Fruit fly (Drosophila melanogaster) whole organism, embryonic: ENCODE results near the gene mld.

Source experiments
- ATbp ChIP-seq: fragments of 200-800 bp; sonication (Bioruptor generic); optimal IDR thresholded peaks from 2 replicates; lab custom pipeline; 2017; ENCODE audit warnings: missing biosample characterization, mild to moderate bottlenecking, missing genetic modification characterization, missing genetic modification reagents
- Ada2b ChIP-seq: fragments of 200-800 bp; sonication (Bioruptor generic); IDR thresholded peaks from 2 replicates; pipeline ENCODE4 v1.3.6; 2022; ENCODE audit warnings: missing biosample characterization, missing genetic modification characterization
- Atf-2 ChIP-seq: fragments of 200-800 bp; sonication (Bioruptor generic); optimal IDR thresholded peaks from 2 replicates; lab custom pipeline; 2016; ENCODE audit warnings: missing biosample characterization, missing genetic modification characterization
- CG10321 ChIP-seq: fragments of 200-800 bp; sonication (Bioruptor generic); IDR thresholded peaks from 2 replicates; pipeline ENCODE4 v1.3.6; 2022; ENCODE audit warnings: missing biosample characterization, missing genetic modification characterization
- CG10654 ChIP-seq: fragments of 200-800 bp; sonication (Bioruptor generic); optimal IDR thresholded peaks from 2 replicates; lab custom pipeline; 2016; ENCODE audit warnings: missing biosample characterization, missing genetic modification characterization
- CG11696 ChIP-seq: fragments of 200-800 bp; sonication (Bioruptor generic); IDR thresholded peaks from 2 replicates; pipeline ENCODE4 v1.3.6; 2022; ENCODE audit warnings: missing biosample characterization, missing genetic modification characterization
- CG12769 ChIP-seq: fragments of 200-800 bp; sonication (Bioruptor generic); optimal IDR thresholded peaks from 2 replicates; lab custom pipeline; 2019; ENCODE audit warnings: missing biosample characterization, mild to moderate bottlenecking, missing genetic modification characterization, moderate library complexity
- CG13123 ChIP-seq: fragments of 200-800 bp; sonication (Bioruptor generic); optimal IDR thresholded peaks from 2 replicates; lab custom pipeline; 2016; ENCODE audit warnings: missing biosample characterization, missing genetic modification characterization
- CG13624 ChIP-seq: fragments of 200-800 bp; sonication (Bioruptor generic); optimal IDR thresholded peaks from 2 replicates; lab custom pipeline; 2016; ENCODE audit warnings: missing biosample characterization, missing genetic modification characterization
- CG14014 ChIP-seq: fragments of 200-800 bp; sonication (Bioruptor generic); IDR thresholded peaks from 2 replicates; pipeline ENCODE4 v1.3.6; 2022; ENCODE audit warnings: missing biosample characterization, missing genetic modification characterization
- CG14965 ChIP-seq: fragments of 200-800 bp; sonication (Bioruptor generic); optimal IDR thresholded peaks from 2 replicates; lab custom pipeline; 2016; ENCODE audit warnings: missing biosample characterization, missing genetic modification characterization, borderline replicate concordance
- CG15269 ChIP-seq: fragments of 200-800 bp; sonication (Bioruptor generic); optimal IDR thresholded peaks from 2 replicates; lab custom pipeline; 2018; ENCODE audit warnings: missing biosample characterization, mild to moderate bottlenecking, missing genetic modification characterization, moderate library complexity
- CG15514 ChIP-seq: fragments of 200-800 bp; sonication (Bioruptor generic); optimal IDR thresholded peaks from 3 replicates; lab custom pipeline; 2017; ENCODE audit warnings: missing biosample characterization, missing genetic modification characterization, mild to moderate bottlenecking, moderate library complexity, missing genetic modification reagents
- CG1647 ChIP-seq: fragments of 200-800 bp; sonication (Bioruptor generic); optimal IDR thresholded peaks from 3 replicates; lab custom pipeline; 2016; ENCODE audit warnings: missing biosample characterization, missing genetic modification characterization
- CG17912 ChIP-seq: fragments of 200-800 bp; sonication (Bioruptor generic); optimal IDR thresholded peaks from 2 replicates; lab custom pipeline; 2018; ENCODE audit warnings: missing biosample characterization, mild to moderate bottlenecking, missing genetic modification characterization
- CG18599 ChIP-seq: fragments of 200-800 bp; sonication (Bioruptor generic); optimal IDR thresholded peaks from 3 replicates; lab custom pipeline; 2017; ENCODE audit warnings: missing biosample characterization, missing genetic modification characterization, mild to moderate bottlenecking, moderate library complexity, missing genetic modification reagents
- CG2129 ChIP-seq: fragments of 200-800 bp; sonication (Bioruptor generic); IDR thresholded peaks from 2 replicates; pipeline ENCODE4 v1.3.6; 2022; ENCODE audit warnings: missing biosample characterization, missing genetic modification characterization; ENCODE audit not compliant: partially characterized antibody
- CG31388 ChIP-seq: fragments of 200-800 bp; sonication (Bioruptor generic); optimal IDR thresholded peaks from 2 replicates; lab custom pipeline; 2016; ENCODE audit warnings: missing biosample characterization, missing genetic modification characterization
- CG32767 ChIP-seq: fragments of 200-800 bp; sonication (Bioruptor generic); IDR thresholded peaks from 2 replicates; pipeline ENCODE4 v1.3.6; 2022; ENCODE audit warnings: missing biosample characterization, missing genetic modification characterization
- CG4328 ChIP-seq: fragments of 200-800 bp; sonication (Bioruptor generic); optimal IDR thresholded peaks from 3 replicates; lab custom pipeline; 2017; ENCODE audit warnings: missing biosample characterization, missing genetic modification reagents, missing genetic modification characterization
- CG6683 ChIP-seq: fragments of 200-800 bp; sonication (Bioruptor generic); optimal IDR thresholded peaks from 2 replicates; lab custom pipeline; 2017; ENCODE audit warnings: missing biosample characterization, mild to moderate bottlenecking, missing genetic modification characterization, missing genetic modification reagents
- CG6813 ChIP-seq: fragments of 200-800 bp; sonication (Bioruptor generic); optimal IDR thresholded peaks from 2 replicates; lab custom pipeline; 2017; ENCODE audit warnings: missing biosample characterization, missing genetic modification characterization, mild to moderate bottlenecking, moderate library complexity, missing genetic modification reagents
- CG8924 ChIP-seq: fragments of 200-800 bp; optimal IDR thresholded peaks from 3 replicates; lab custom pipeline; 2019; ENCODE audit warnings: missing biosample characterization, mild to moderate bottlenecking, missing genetic modification characterization, moderate library complexity
- Chrac-16 ChIP-seq: fragments of 200-800 bp; sonication (Bioruptor generic); optimal IDR thresholded peaks from 3 replicates; lab custom pipeline; 2016; ENCODE audit warnings: missing biosample characterization, missing genetic modification characterization
- CkIIα-i1 ChIP-seq: fragments of 200-800 bp; sonication (Bioruptor generic); IDR thresholded peaks from 2 replicates; pipeline ENCODE4 v1.3.6; 2022; ENCODE audit warnings: missing biosample characterization, missing genetic modification characterization
- Doc2 ChIP-seq: fragments of 200-800 bp; sonication (Bioruptor generic); IDR thresholded peaks from 2 replicates; pipeline ENCODE4 v1.3.6; 2022; ENCODE audit warnings: missing biosample characterization, missing genetic modification characterization
- Ets65A ChIP-seq: fragments of 200-800 bp; sonication (Bioruptor generic); peaks from one replicate; lab custom pipeline; 2016; ENCODE audit warnings: missing biosample characterization, missing genetic modification characterization
- HLH54F ChIP-seq: fragments of 200-800 bp; sonication (Bioruptor generic); optimal IDR thresholded peaks from 3 replicates; lab custom pipeline; 2016; ENCODE audit warnings: missing biosample characterization, missing genetic modification characterization
- Hand ChIP-seq: fragments of 200-800 bp; sonication (Bioruptor generic); optimal IDR thresholded peaks from 2 replicates; lab custom pipeline; 2017; ENCODE audit warnings: mild to moderate bottlenecking, missing biosample characterization, missing genetic modification reagents, missing genetic modification characterization
- Hey ChIP-seq: fragments of 200-800 bp; sonication (Bioruptor generic); optimal IDR thresholded peaks from 3 replicates; lab custom pipeline; 2018; ENCODE audit warnings: missing biosample characterization, mild to moderate bottlenecking, missing genetic modification characterization
- Mad ChIP-seq: fragments of 200-800 bp; sonication (Bioruptor generic); optimal IDR thresholded peaks from 2 replicates; lab custom pipeline; 2016; ENCODE audit warnings: missing biosample characterization, missing genetic modification characterization
- Med ChIP-seq: fragments of 200-800 bp; sonication (Bioruptor generic); peaks from one replicate; lab custom pipeline; 2016; ENCODE audit warnings: missing biosample characterization, missing genetic modification characterization, mild to moderate bottlenecking, inconsistent platforms, moderate library complexity
- NfI ChIP-seq: fragments of 200-800 bp; sonication (Bioruptor generic); optimal IDR thresholded peaks from 3 replicates; lab custom pipeline; 2018; ENCODE audit warnings: missing biosample characterization, mild to moderate bottlenecking, missing genetic modification characterization, moderate library complexity
- Rx ChIP-seq: fragments of 200-800 bp; sonication (Bioruptor generic); IDR thresholded peaks from 2 replicates; pipeline ENCODE4 v1.3.6; 2022; ENCODE audit warnings: missing biosample characterization, missing genetic modification characterization
- Scr ChIP-seq: fragments of 200-800 bp; sonication (Bioruptor generic); IDR thresholded peaks from 2 replicates; pipeline ENCODE4 v1.3.6; 2022; ENCODE audit warnings: missing biosample characterization, missing genetic modification characterization; ENCODE audit not compliant: partially characterized antibody
- YL-1 ChIP-seq: fragments of 200-800 bp; sonication (Bioruptor generic); optimal IDR thresholded peaks from 3 replicates; lab custom pipeline; 2017; ENCODE audit warnings: missing biosample characterization, mild to moderate bottlenecking, missing genetic modification characterization
- bbx ChIP-seq: fragments of 200-800 bp; sonication (Bioruptor generic); IDR thresholded peaks from 2 replicates; pipeline ENCODE4 v1.3.6; 2022; ENCODE audit warnings: missing biosample characterization, missing genetic modification characterization; ENCODE audit not compliant: partially characterized antibody
- bcd ChIP-seq: fragments of 200-800 bp; sonication (Bioruptor generic); optimal IDR thresholded peaks from 2 replicates; lab custom pipeline; 2017; ENCODE audit warnings: missing biosample characterization, mild to moderate bottlenecking, missing genetic modification characterization
- btn ChIP-seq: fragments of 200-800 bp; sonication (Bioruptor generic); optimal IDR thresholded peaks from 2 replicates; lab custom pipeline; 2016; ENCODE audit warnings: missing biosample characterization, missing genetic modification characterization
- chm ChIP-seq: fragments of 200-800 bp; sonication (Bioruptor generic); IDR thresholded peaks from 2 replicates; pipeline ENCODE4 v1.3.6; 2022; ENCODE audit warnings: missing biosample characterization, missing genetic modification characterization
- ci ChIP-seq: fragments of 200-800 bp; sonication (Bioruptor generic); IDR thresholded peaks from 3 replicates; pipeline ENCODE4 v1.3.6; 2022; ENCODE audit warnings: missing biosample characterization, missing genetic modification characterization
- lov ChIP-seq, 2 experiments: fragments of 200-800 bp in 1 of 2; fragments of >200 bp in 1 of 2; sonication (Bioruptor generic) in 1 of 2; IDR thresholded peaks in 1 of 2; optimal IDR thresholded peaks in 1 of 2; 2 replicates in 1 of 2; 3 replicates in 1 of 2; pipeline versions ENCODE4 v1.3.6 to Lab custom; 2017 to 2022; ENCODE audit warnings: missing biosample characterization in 1 of 2, missing genetic modification characterization in 1 of 2
- mld ChIP-seq: fragments of 200-800 bp; sonication (Bioruptor generic); IDR thresholded peaks from 3 replicates; pipeline ENCODE4 v1.3.6; 2022; ENCODE audit warnings: missing biosample characterization, missing genetic modification characterization; ENCODE audit not compliant: partially characterized antibody
- slou ChIP-seq: fragments of 200-800 bp; sonication (Bioruptor generic); optimal IDR thresholded peaks from 3 replicates; lab custom pipeline; 2016; ENCODE audit warnings: missing biosample characterization, missing genetic modification characterization
- sna ChIP-seq: fragments of 200-800 bp; sonication (Bioruptor generic); IDR thresholded peaks from 2 replicates; pipeline ENCODE4 v1.3.6; 2022; ENCODE audit warnings: missing biosample characterization, missing genetic modification characterization; ENCODE audit not compliant: partially characterized antibody
- tll ChIP-seq, 2 experiments: fragments of 200-800 bp in 1 of 2; fragments of >200 bp in 1 of 2; sonication (Bioruptor generic) in 1 of 2; optimal IDR thresholded peaks; 2 replicates each; lab custom pipeline; 2017 to 2019; ENCODE audit warnings: missing biosample characterization in 2 of 2, missing genetic modification characterization in 2 of 2, mild to moderate bottlenecking in 1 of 2, moderate library complexity in 1 of 2
- trem ChIP-seq: fragments of 200-800 bp; optimal IDR thresholded peaks from 3 replicates; lab custom pipeline; 2019; ENCODE audit warnings: missing biosample characterization, mild to moderate bottlenecking, missing genetic modification characterization, moderate library complexity
- ttk ChIP-seq: fragments of 200-800 bp; sonication (Bioruptor generic); IDR thresholded peaks from 2 replicates; pipeline ENCODE4 v2.1.2; 2022; ENCODE audit warnings: missing biosample characterization, missing genetic modification characterization
- twi ChIP-seq: fragments of 200-800 bp; optimal IDR thresholded peaks from 2 replicates; lab custom pipeline; 2019; ENCODE audit warnings: missing biosample characterization, mild to moderate bottlenecking, missing genetic modification characterization, moderate library complexity
- vnd ChIP-seq: fragments of 200-800 bp; sonication (Bioruptor generic); IDR thresholded peaks from 3 replicates; pipeline ENCODE4 v1.3.6; 2022; ENCODE audit warnings: missing biosample characterization, missing genetic modification characterization; ENCODE audit not compliant: partially characterized antibody

mld gene

dm6 chr3R:24574123-24574522 is 11.3 kb upstream of the mld start (continued):
- TF ChIP-seq vnd (GFP tag; lab: Robert Waterston, UW) (no peak), CkIIα-i1 (GFP tag; lab: Robert Waterston, UW) (no peak), bcd (GFP tag; lab: Kevin White, UChicago) (peak; percentile 53), btn (GFP tag; lab: Kevin White, UChicago) (no peak), CG6683 (peak; percentile 62), slou (peak; percentile 4), CG31388 (no peak), CG6813 (GFP tag; lab: Kevin White, UChicago) (peak; percentile 57), CG1647 (GFP tag; lab: Kevin White, UChicago) (no peak), mld (GFP tag; lab: Robert Waterston, UW) (no peak), Scr (GFP tag; lab: Robert Waterston, UW) (no peak), CG32767 (no peak), CG11696 (GFP tag; lab: Robert Waterston, UW) (peak; percentile 76), CG12769 (tag; lab: Kevin White, UChicago) (peak; percentile 1), chm (GFP tag; lab: Robert Waterston, UW) (no peak), trem (tag; lab: Kevin White, UChicago) (no peak), Rx (GFP tag; lab: Robert Waterston, UW) (no peak), YL-1 (GFP tag; lab: Kevin White, UChicago) (no peak), CG15514 (GFP tag; lab: Kevin White, UChicago) (peak; percentile 34), bbx (GFP tag; lab: Robert Waterston, UW) (no peak), CG14014 (no peak; the same call in none of the 2 replicates), Med (GFP tag; lab: Kevin White, UChicago) (no peak), tll (GFP tag; optimal IDR thresholded peaks at IDR 0.05; lab: Kevin White, UChicago) (no peak), Doc2 (GFP tag; lab: Robert Waterston, UW) (no peak), CG4328 (GFP tag; lab: Kevin White, UChicago) (peak; percentile 5), NfI (GFP tag; lab: Kevin White, UChicago) (peak; percentile 55), ATbp (no peak), Atf-2 (GFP tag; lab: Kevin White, UChicago) (no peak), CG14965 (GFP tag; lab: Kevin White, UChicago) (no peak), twi (tag; lab: Kevin White, UChicago) (no peak), Hand (GFP tag; lab: Kevin White, UChicago) (peak; percentile 90), Hey (no peak), sna (GFP tag; lab: Robert Waterston, UW) (no peak), CG2129 (GFP tag; lab: Robert Waterston, UW) (no peak), CG10654 (no peak), HLH54F (no peak), CG8924 (tag; lab: Kevin White, UChicago) (peak; percentile 78), CG18599 (GFP tag; lab: Kevin White, UChicago) (peak; percentile 93), Mad (no peak), CG13123 (GFP tag; lab: Kevin White, UChicago) (no peak), Chrac-16 (GFP tag; lab: Kevin White, UChicago) (peak; percentile 4), Ets65A (GFP tag; lab: Kevin White, UChicago) (no peak), CG13624 (GFP tag; lab: Kevin White, UChicago) (peak; percentile 53), Ada2b (0 out of 2 replicates have a peak, but pooled peaks have one; percentile 20), CG15269 (tag; lab: Kevin White, UChicago) (peak; percentile 73), CG17912 (no peak), ttk (GFP tag; lab: Robert Waterston, UW) (no peak), lov (optimal IDR thresholded peaks at IDR 0.05; lab: Kevin White, UChicago) (no peak), lov (GFP tag; IDR thresholded peaks at IDR 0.05; lab: Robert Waterston, UW) (no peak), CG10321 (GFP tag; lab: Robert Waterston, UW) (no peak), ci (GFP tag; lab: Robert Waterston, UW) (no peak)
